Fruit fly (Drosophila melanogaster) whole organism, embryonic: ENCODE measurements around the gene PolA1.

ENCODE experiments used
- Aef1 ChIP-seq: fragments of 200-800 bp; sonication (Bioruptor generic); IDR thresholded peaks from 3 replicates; pipeline ENCODE4 v1.3.6; 2022; ENCODE audit warnings: missing biosample characterization, missing genetic modification characterization
- BtbVII ChIP-seq: fragments of 200-800 bp; sonication (Bioruptor generic); optimal IDR thresholded peaks from 3 replicates; lab custom pipeline; 2017; ENCODE audit warnings: missing biosample characterization, mild to moderate bottlenecking, missing genetic modification characterization
- CG10321 ChIP-seq: fragments of 200-800 bp; sonication (Bioruptor generic); IDR thresholded peaks from 2 replicates; pipeline ENCODE4 v1.3.6; 2022; ENCODE audit warnings: missing biosample characterization, missing genetic modification characterization
- CG11504 ChIP-seq: fragments of 200-800 bp; sonication (Bioruptor generic); optimal IDR thresholded peaks from 3 replicates; lab custom pipeline; 2019; ENCODE audit warnings: missing biosample characterization, mild to moderate bottlenecking, missing genetic modification characterization, moderate library complexity
- CG1233 ChIP-seq: fragments of 200-800 bp; sonication (Bioruptor generic); optimal IDR thresholded peaks from 4 replicates; lab custom pipeline; 2018; ENCODE audit warnings: missing biosample characterization, mild to moderate bottlenecking, missing genetic modification characterization
- CG16815 ChIP-seq: fragments of 200-800 bp; sonication (Bioruptor generic); optimal IDR thresholded peaks from 3 replicates; lab custom pipeline; 2017; ENCODE audit warnings: missing biosample characterization, mild to moderate bottlenecking, missing genetic modification characterization
- CG17385 ChIP-seq: fragments of 200-800 bp; sonication (Bioruptor generic); optimal IDR thresholded peaks from 3 replicates; lab custom pipeline; 2018; ENCODE audit warnings: missing biosample characterization, mild to moderate bottlenecking, missing genetic modification characterization
- CG18476 ChIP-seq: fragments of 200-800 bp; sonication (Bioruptor generic); optimal IDR thresholded peaks from 2 replicates; lab custom pipeline; 2016; ENCODE audit warnings: missing biosample characterization, mild to moderate bottlenecking, missing genetic modification characterization
- CG2120 ChIP-seq: fragments of 200-800 bp; sonication (Bioruptor generic); optimal IDR thresholded peaks from 3 replicates; lab custom pipeline; 2016; ENCODE audit warnings: missing biosample characterization, missing genetic modification characterization
- CG2129 ChIP-seq: fragments of 200-800 bp; sonication (Bioruptor generic); IDR thresholded peaks from 2 replicates; pipeline ENCODE4 v1.3.6; 2022; ENCODE audit warnings: missing biosample characterization, missing genetic modification characterization; ENCODE audit not compliant: partially characterized antibody
- CG2712 ChIP-seq: fragments of 200-800 bp; optimal IDR thresholded peaks from 3 replicates; lab custom pipeline; 2019; ENCODE audit warnings: missing biosample characterization, mild to moderate bottlenecking, missing genetic modification characterization, moderate library complexity
- CG30431 ChIP-seq: fragments of 200-800 bp; sonication (Bioruptor generic); optimal IDR thresholded peaks from 2 replicates; lab custom pipeline; 2017; ENCODE audit warnings: missing biosample characterization, missing genetic modification characterization
- CG31224 ChIP-seq: fragments of 200-800 bp; sonication (Bioruptor generic); IDR thresholded peaks from 2 replicates; pipeline ENCODE4 v1.3.6; 2022; ENCODE audit warnings: missing biosample characterization, missing genetic modification characterization
- CG32532 ChIP-seq: fragments of 200-800 bp; sonication (Bioruptor generic); IDR thresholded peaks from 2 replicates; pipeline ENCODE4 v1.3.6; 2022; ENCODE audit warnings: missing biosample characterization, missing genetic modification characterization
- CG3407 ChIP-seq: fragments of 200-800 bp; sonication (Bioruptor generic); optimal IDR thresholded peaks from 2 replicates; lab custom pipeline; 2018; ENCODE audit warnings: missing biosample characterization, mild to moderate bottlenecking, missing genetic modification characterization
- CG34376 ChIP-seq: fragments of 200-800 bp; sonication (Bioruptor generic); optimal IDR thresholded peaks from 2 replicates; lab custom pipeline; 2018; ENCODE audit warnings: missing biosample characterization, mild to moderate bottlenecking, missing genetic modification characterization
- CG3726 ChIP-seq: fragments of 200-800 bp; sonication (Bioruptor generic); IDR thresholded peaks from 3 replicates; pipeline ENCODE4, ENCODE4 v1.3.6; 2022; ENCODE audit warnings: missing biosample characterization, missing genetic modification characterization
- CG3995 ChIP-seq: fragments of 200-800 bp; sonication (Bioruptor generic); optimal IDR thresholded peaks from 3 replicates; lab custom pipeline; 2016; ENCODE audit warnings: missing biosample characterization, missing genetic modification characterization
- CG4730 ChIP-seq: fragments of 200-800 bp; sonication (Bioruptor generic); IDR thresholded peaks from 2 replicates; pipeline ENCODE4 v1.3.6; 2022; ENCODE audit warnings: missing biosample characterization, missing genetic modification characterization
- CG5180 ChIP-seq: fragments of 200-800 bp; sonication (Bioruptor generic); optimal IDR thresholded peaks from 3 replicates; lab custom pipeline; 2017; ENCODE audit warnings: missing biosample characterization, missing genetic modification characterization, mild to moderate bottlenecking, moderate library complexity, missing genetic modification reagents
- CG8290 ChIP-seq, 3 experiments: fragments of 200-800 bp; sonication (Bioruptor generic); optimal IDR thresholded peaks; 2 replicates each; lab custom pipeline; 2016 to 2019; ENCODE audit warnings: missing biosample characterization in 3 of 3, missing genetic modification characterization in 3 of 3, mild to moderate bottlenecking in 2 of 3, moderate library complexity in 1 of 3
- CG8765 ChIP-seq: fragments of 200-800 bp; sonication (Bioruptor generic); IDR thresholded peaks from 2 replicates; pipeline ENCODE4 v1.3.6; 2022; ENCODE audit warnings: missing biosample characterization, missing genetic modification characterization
- D ChIP-seq, 2 experiments: fragments of 200-800 bp in 1 of 2; fragments of >200 bp in 1 of 2; sonication (Bioruptor generic) in 1 of 2; optimal IDR thresholded peaks; 2 replicates in 1 of 2; 3 replicates in 1 of 2; lab custom pipeline; 2017; ENCODE audit warnings: mild to moderate bottlenecking in 1 of 2, missing biosample characterization in 1 of 2, missing genetic modification characterization in 1 of 2, missing genetic modification reagents in 1 of 2
- E2f1 ChIP-seq: fragments of 200-800 bp; sonication (Bioruptor generic); IDR thresholded peaks from 2 replicates; pipeline ENCODE4 v1.3.6; 2022; ENCODE audit warnings: missing biosample characterization, missing genetic modification characterization
- HLH4C ChIP-seq: fragments of 200-800 bp; sonication (Bioruptor generic); IDR thresholded peaks from 3 replicates; pipeline ENCODE4 v1.3.6; 2022; ENCODE audit warnings: missing biosample characterization, missing genetic modification characterization; ENCODE audit not compliant: partially characterized antibody
- Hmr ChIP-seq: fragments of 200-800 bp; sonication (Bioruptor generic); optimal IDR thresholded peaks from 3 replicates; lab custom pipeline; 2017; ENCODE audit warnings: mild to moderate bottlenecking, missing biosample characterization, missing genetic modification reagents, missing genetic modification characterization
- NC2β ChIP-seq: fragments of 200-800 bp; sonication (Bioruptor generic); optimal IDR thresholded peaks from 2 replicates; lab custom pipeline; 2016; ENCODE audit warnings: missing biosample characterization, missing genetic modification characterization
- Nf-YC ChIP-seq: fragments of 200-800 bp; optimal IDR thresholded peaks from 3 replicates; lab custom pipeline; 2019; ENCODE audit warnings: missing biosample characterization, mild to moderate bottlenecking, missing genetic modification characterization, moderate library complexity
- Opbp ChIP-seq: fragments of 200-800 bp; sonication (Bioruptor generic); IDR thresholded peaks from 3 replicates; pipeline ENCODE4 v1.3.6; 2022; ENCODE audit warnings: missing biosample characterization, missing genetic modification characterization; ENCODE audit not compliant: partially characterized antibody
- Sry-β ChIP-seq: fragments of 200-800 bp; sonication (Bioruptor generic); optimal IDR thresholded peaks from 2 replicates; lab custom pipeline; 2018; ENCODE audit warnings: missing biosample characterization, mild to moderate bottlenecking, missing genetic modification characterization, moderate library complexity
- Sry-δ ChIP-seq: fragments of 200-800 bp; sonication (Bioruptor generic); optimal IDR thresholded peaks from 2 replicates; lab custom pipeline; 2016; ENCODE audit warnings: missing biosample characterization, missing genetic modification characterization
- Trl ChIP-seq, 3 experiments: fragments of >200 bp in 2 of 3; fragments of 200-800 bp in 1 of 3; sonication (Bioruptor generic) in 1 of 3; optimal IDR thresholded peaks; 2 replicates in 1 of 3; 3 replicates in 2 of 3; lab custom pipeline; 2016 to 2017; ENCODE audit warnings: missing biosample characterization in 1 of 3, missing genetic modification characterization in 1 of 3
- amos ChIP-seq: fragments of 200-800 bp; sonication (Bioruptor generic); IDR thresholded peaks from 2 replicates; pipeline ENCODE4 v1.3.6; 2022; ENCODE audit warnings: missing biosample characterization, missing genetic modification characterization; ENCODE audit not compliant: partially characterized antibody
- bigmax ChIP-seq: fragments of 200-800 bp; sonication (Bioruptor generic); optimal IDR thresholded peaks from 2 replicates; lab custom pipeline; 2018; ENCODE audit warnings: missing biosample characterization, mild to moderate bottlenecking, missing genetic modification characterization
- chinmo ChIP-seq: fragments of 200-800 bp; sonication (Bioruptor generic); IDR thresholded peaks from 4 replicates; pipeline ENCODE4 v1.3.6; 2022; ENCODE audit warnings: missing biosample characterization, missing genetic modification characterization; ENCODE audit not compliant: partially characterized antibody
- ci ChIP-seq: fragments of 200-800 bp; sonication (Bioruptor generic); IDR thresholded peaks from 3 replicates; pipeline ENCODE4 v1.3.6; 2022; ENCODE audit warnings: missing biosample characterization, missing genetic modification characterization
- corto ChIP-seq: fragments of 200-800 bp; sonication (Bioruptor generic); optimal IDR thresholded peaks from 2 replicates; lab custom pipeline; 2016; ENCODE audit warnings: missing biosample characterization, mild to moderate bottlenecking, missing genetic modification characterization, moderate library complexity
- crp ChIP-seq, 2 experiments: fragments of 200-800 bp; sonication (Bioruptor generic); optimal IDR thresholded peaks; 2 replicates in 1 of 2; 3 replicates in 1 of 2; lab custom pipeline; 2017; ENCODE audit warnings: missing biosample characterization in 2 of 2, missing genetic modification characterization in 2 of 2, mild to moderate bottlenecking in 1 of 2, moderate library complexity in 1 of 2
- dysf ChIP-seq: fragments of 200-800 bp; sonication (Bioruptor generic); IDR thresholded peaks from 3 replicates; pipeline ENCODE4 v1.3.6; 2022; ENCODE audit warnings: missing biosample characterization, missing genetic modification characterization
- eve ChIP-seq, 2 experiments: fragments of >200 bp; optimal IDR thresholded peaks; 2 replicates each; lab custom pipeline; 2017; ENCODE audit warnings: missing biosample characterization in 2 of 2, missing genetic modification characterization in 2 of 2
- odd ChIP-seq: fragments of 200-800 bp; sonication (Bioruptor generic); optimal IDR thresholded peaks from 2 replicates; lab custom pipeline; 2017; ENCODE audit warnings: missing biosample characterization, mild to moderate bottlenecking, missing genetic modification characterization
- pho ChIP-seq: fragments of 200-800 bp; sonication (Bioruptor generic); optimal IDR thresholded peaks from 2 replicates; lab custom pipeline; 2016; ENCODE audit warnings: missing biosample characterization, missing genetic modification characterization
- scrt ChIP-seq: fragments of 200-800 bp; sonication (Bioruptor generic); optimal IDR thresholded peaks from 2 replicates; lab custom pipeline; 2018; ENCODE audit warnings: missing biosample characterization, mild to moderate bottlenecking, missing genetic modification characterization, moderate library complexity
- stwl ChIP-seq: fragments of 200-800 bp; sonication (Bioruptor generic); optimal IDR thresholded peaks from 3 replicates; lab custom pipeline; 2018; ENCODE audit warnings: missing biosample characterization, mild to moderate bottlenecking, missing genetic modification characterization, moderate library complexity
- tap ChIP-seq: fragments of 200-800 bp; optimal IDR thresholded peaks from 3 replicates; lab custom pipeline; 2019; ENCODE audit warnings: missing biosample characterization, mild to moderate bottlenecking, missing genetic modification characterization, moderate library complexity
- unpg ChIP-seq: fragments of 200-800 bp; sonication (Bioruptor generic); optimal IDR thresholded peaks from 3 replicates; lab custom pipeline; 2018; ENCODE audit warnings: missing biosample characterization, mild to moderate bottlenecking, missing genetic modification characterization, moderate library complexity
- vvl ChIP-seq: fragments of 200-800 bp; sonication (Bioruptor generic); IDR thresholded peaks from 2 replicates; pipeline ENCODE4 v1.3.6; 2022; ENCODE audit warnings: missing biosample characterization, missing genetic modification characterization
- zfh1 ChIP-seq: fragments of 200-800 bp; sonication (Bioruptor generic); IDR thresholded peaks from 3 replicates; pipeline ENCODE4 v1.3.6; 2022; ENCODE audit warnings: missing biosample characterization, missing genetic modification characterization

Gene PolA1

DNA sequence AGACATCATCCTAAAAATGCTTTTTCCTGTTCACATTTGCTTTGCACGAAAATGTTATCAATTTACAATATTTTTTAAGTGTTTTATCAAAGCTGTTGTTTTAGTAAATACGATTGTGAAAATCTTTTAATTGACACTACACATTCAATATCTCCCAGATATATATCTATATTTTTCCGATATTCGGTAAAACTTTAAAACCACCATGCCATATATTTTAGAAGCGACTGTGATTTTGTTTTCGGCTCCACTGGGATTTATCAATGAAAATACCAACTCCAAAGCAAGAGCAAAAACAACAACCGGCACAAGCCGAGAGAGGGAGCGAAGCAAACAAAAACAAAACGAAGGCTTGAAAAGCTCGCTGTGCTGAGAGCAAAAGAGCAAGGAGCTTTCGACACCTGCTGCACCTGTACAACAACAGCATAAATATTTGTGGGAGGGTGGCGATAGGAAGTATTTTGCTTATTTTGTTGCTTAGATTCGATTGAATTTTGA, 48.4 kb upstream of the PolA1 start (continued):
- TF ChIP-seq CG32532 (GFP tag; lab: Robert Waterston, UW) (peak; percentile 56; the same call in 1 of the 2 replicates), Aef1 (GFP tag; lab: Robert Waterston, UW) (peak; percentile 49; the same call in 2 of the 3 replicates), bigmax (no peak), CG3726 (GFP tag; lab: Robert Waterston, UW) (no peak), zfh1 (0 out of 3 replicates have a peak, but pooled peaks have one; percentile 20), Nf-YC (no peak), NC2β (GFP tag; lab: Kevin White, UChicago) (no peak), CG3407 (no peak), odd (peak; percentile 57), BtbVII (no peak), CG30431 (GFP tag; lab: Kevin White, UChicago) (no peak), CG11504 (tag; lab: Kevin White, UChicago) (peak; percentile 66), CG31224 (GFP tag; lab: Robert Waterston, UW) (peak; percentile 33; the same call in 1 of the 2 replicates), CG16815 (GFP tag; lab: Kevin White, UChicago) (no peak), CG5180 (GFP tag; lab: Kevin White, UChicago) (no peak), stwl (tag; lab: Kevin White, UChicago) (no peak), CG3995 (GFP tag; lab: Kevin White, UChicago) (no peak), tap (tag; lab: Kevin White, UChicago) (peak; percentile 37), pho (peak; percentile 43), CG2712 (peak; percentile 45), CG18476 (GFP tag; lab: Kevin White, UChicago) (peak; percentile 25), Sry-β (no peak), HLH4C (GFP tag; lab: Robert Waterston, UW) (no peak), CG10321 (GFP tag; lab: Robert Waterston, UW) (no peak), corto (GFP tag; lab: Kevin White, UChicago) (no peak), CG4730 (GFP tag; lab: Robert Waterston, UW) (no peak), CG17385 (GFP tag; lab: Kevin White, UChicago) (peak; percentile 33), E2f1 (GFP tag; lab: Robert Waterston, UW) (peak; percentile 21; the same call in 1 of the 2 replicates), CG1233 (GFP tag; lab: Kevin White, UChicago) (no peak), amos (GFP tag; lab: Robert Waterston, UW) (no peak), CG2120 (peak; percentile 71), Hmr (GFP tag; lab: Kevin White, UChicago) (peak; percentile 37), CG2129 (GFP tag; lab: Robert Waterston, UW) (no peak)

DNA sequence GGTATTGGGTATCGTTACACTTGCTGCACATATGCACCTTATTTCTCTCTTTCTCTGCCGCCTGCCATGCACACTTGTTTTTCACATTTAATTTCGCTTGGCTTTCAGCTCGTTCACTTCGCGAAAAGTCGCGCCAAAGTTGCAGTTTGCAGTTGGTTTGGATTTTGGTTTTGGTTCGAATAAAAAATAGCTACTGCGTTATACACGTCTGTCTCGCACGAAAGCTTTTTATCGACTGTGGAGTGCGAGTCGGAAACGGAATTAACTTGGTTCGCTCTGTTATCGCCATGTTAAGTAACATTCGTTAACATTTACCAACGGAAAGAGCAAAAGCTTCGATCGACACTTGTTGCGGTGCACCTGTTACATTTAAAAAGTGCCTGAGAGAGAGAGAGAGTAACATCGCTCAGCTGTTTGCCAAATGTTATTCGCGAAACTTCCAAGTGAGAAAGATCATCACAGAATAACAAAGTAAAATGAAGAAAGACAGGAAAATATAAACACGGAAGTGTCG, 47.9 kb upstream of the PolA1 start, which contains the start of gene CG31176:
Gene CG31176 (minus strand): TSS at position 241 of the 514 bp plus-strand sequence.
- TF ChIP-seq scrt (GFP tag; lab: Kevin White, UChicago) = peak; percentile 57
- TF ChIP-seq Sry-δ (GFP tag; lab: Kevin White, UChicago) = no peak
- peak; percentile 31; the same call in 1 of the 2 replicates for TF ChIP-seq vvl (GFP tag; lab: Robert Waterston, UW)
- TF ChIP-seq chinmo (GFP tag; lab: Robert Waterston, UW) = peak; percentile 84; the same call in 3 of the 4 replicates
- no peak for TF ChIP-seq CG8765 (GFP tag; lab: Robert Waterston, UW)
- TF ChIP-seq crp (GFP tag; optimal IDR thresholded peaks at IDR 0.05; lab: Kevin White, UChicago) = peak in 1 of 2 experiments; percentile 46
- no peak for TF ChIP-seq unpg (GFP tag; lab: Kevin White, UChicago)
- peak; percentile 24; the same call in 1 of the 3 replicates for TF ChIP-seq ci (GFP tag; lab: Robert Waterston, UW)
- TF ChIP-seq CG34376 (GFP tag; lab: Kevin White, UChicago) = peak; percentile 11
- peak in 1 of 2 experiments; percentile 52 for TF ChIP-seq Trl (optimal IDR thresholded peaks at IDR 0.05; lab: Kevin White, UChicago)
- TF ChIP-seq Trl (GFP tag; optimal IDR thresholded peaks at IDR 0.05; lab: Kevin White, UChicago) = no peak
- TF ChIP-seq dysf = no peak
- TF ChIP-seq CG5180 (GFP tag; lab: Kevin White, UChicago) = peak; percentile 87
- TF ChIP-seq eve (GFP tag; optimal IDR thresholded peaks at IDR 0.05; lab: Kevin White, UChicago) = peak in 1 of 2 experiments; percentile 82
- TF ChIP-seq D (optimal IDR thresholded peaks at IDR 0.05; lab: Kevin White, UChicago) = no peak
- TF ChIP-seq D (GFP tag; optimal IDR thresholded peaks at IDR 0.05; lab: Kevin White, UChicago) = peak; percentile 2
- no peak for TF ChIP-seq CG8290 (GFP tag; optimal IDR thresholded peaks at IDR 0.05; lab: Kevin White, UChicago)
- TF ChIP-seq CG8290 (tag; optimal IDR thresholded peaks at IDR 0.05; lab: Kevin White, UChicago) = peak in 1 of 2 experiments; percentile 18
- 0 out of 3 replicates have a peak, but pooled peaks have one; percentile 12 for TF ChIP-seq Opbp (GFP tag; lab: Robert Waterston, UW)
